Worm (Caenorhabditis elegans): ENCODE data around the gene ZC443.2.

The ZC443.2 gene

DNA sequence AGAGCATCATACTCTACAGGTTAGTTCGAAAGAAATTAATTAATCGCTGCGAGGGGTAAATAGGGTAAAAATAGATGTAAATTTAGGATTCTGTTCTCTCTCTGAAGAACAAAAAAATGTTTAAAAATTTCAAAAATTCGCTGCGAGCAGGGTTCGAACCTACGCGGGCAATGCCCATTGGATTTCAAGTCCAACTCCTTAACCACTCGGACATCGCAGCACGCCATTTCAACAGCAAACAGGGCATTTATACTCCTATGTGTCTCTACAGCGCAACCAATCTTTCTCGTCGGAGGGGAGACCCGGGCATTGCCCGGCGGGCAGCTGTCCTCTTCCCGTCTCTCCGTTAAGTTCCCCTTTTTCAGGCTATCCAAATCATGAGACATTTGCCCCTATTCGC lies 30.7 kb downstream of the ZC443.2 start (continued):
- TF ChIP-seq dpl-1 (GFP tag; optimal IDR thresholded peaks at IDR 0.05): peak; percentile 3 to 44 (median 43)
- TF ChIP-seq snu-23 (GFP tag; optimal IDR thresholded peaks at IDR 0.05): peak; percentile 61

DNA sequence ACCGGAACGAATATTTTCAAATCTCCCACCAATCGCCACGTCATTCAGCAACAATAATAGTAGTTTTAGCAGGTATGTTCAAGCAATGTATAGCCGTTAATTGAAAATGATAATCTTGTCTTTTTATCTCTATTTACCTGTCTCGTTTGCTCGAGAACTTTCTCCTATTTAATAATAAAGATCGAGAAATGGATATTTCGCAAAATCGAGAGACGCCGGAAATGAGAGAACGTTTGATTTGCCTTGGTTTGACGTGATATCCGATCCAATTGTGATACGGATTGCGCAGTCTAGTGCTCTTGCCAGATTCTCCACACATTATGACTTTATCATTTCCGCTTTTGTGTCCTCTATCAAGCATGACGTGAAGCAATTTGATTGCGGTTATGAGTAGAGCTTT lies 37.1 kb downstream of the ZC443.2 start:
- TF ChIP-seq fkh-8 (tag; optimal IDR thresholded peaks at IDR 0.05) (peak; percentile 59), ceh-63 (GFP tag; optimal IDR thresholded peaks at IDR 0.05) (no peak), efl-1 (optimal IDR thresholded peaks at IDR 0.05) (no peak), efl-1 (GFP tag; optimal IDR thresholded peaks at IDR 0.05 in 1 of 2) (peak in 1 of 2 experiments; percentile 86)

DNA sequence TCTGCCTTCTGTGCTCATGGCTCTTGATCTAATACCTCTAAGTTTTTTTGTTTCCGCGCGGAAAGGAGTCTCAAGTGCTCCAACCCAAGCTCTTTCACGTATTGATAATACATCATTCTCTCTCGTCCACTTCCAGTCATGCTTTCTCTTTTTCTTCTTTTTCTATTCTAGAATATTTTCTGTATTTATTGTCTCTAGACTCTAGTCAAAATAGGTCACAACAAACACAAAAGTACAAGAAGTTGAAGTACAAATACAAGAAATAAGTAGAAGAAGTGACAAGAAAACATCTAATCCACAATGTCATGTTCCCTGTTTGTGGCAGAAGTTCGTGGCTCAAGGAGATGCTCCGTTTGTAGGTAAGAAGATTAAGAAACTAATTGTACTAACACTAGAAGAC lies 37.8 kb downstream of the ZC443.2 start, which contains the start of gene ZC455.1:
ZC455.1 (plus strand) TSS at position 301 of the 400 bp plus-strand sequence.
- TF ChIP-seq jun-1 (tag; optimal IDR thresholded peaks at IDR 0.05) (no peak), ceh-90 (tag; optimal IDR thresholded peaks at IDR 0.05) (no peak), fkh-10 (GFP tag; optimal IDR thresholded peaks at IDR 0.05) (no peak), nhr-71 (tag; optimal IDR thresholded peaks at IDR 0.05) (no peak), sox-4 (tag; optimal IDR thresholded peaks at IDR 0.05) (no peak), unc-86 (tag; optimal IDR thresholded peaks at IDR 0.05) (no peak), lin-39 (tag; optimal IDR thresholded peaks at IDR 0.05) (no peak), ceh-8 (GFP tag; optimal IDR thresholded peaks at IDR 0.05) (no peak), efl-1 (optimal IDR thresholded peaks at IDR 0.05) (no peak), efl-1 (GFP tag; optimal IDR thresholded peaks at IDR 0.05 in 1 of 2) (no peak), hpl-2 (GFP tag; optimal IDR thresholded peaks at IDR 0.05) (no peak)

DNA sequence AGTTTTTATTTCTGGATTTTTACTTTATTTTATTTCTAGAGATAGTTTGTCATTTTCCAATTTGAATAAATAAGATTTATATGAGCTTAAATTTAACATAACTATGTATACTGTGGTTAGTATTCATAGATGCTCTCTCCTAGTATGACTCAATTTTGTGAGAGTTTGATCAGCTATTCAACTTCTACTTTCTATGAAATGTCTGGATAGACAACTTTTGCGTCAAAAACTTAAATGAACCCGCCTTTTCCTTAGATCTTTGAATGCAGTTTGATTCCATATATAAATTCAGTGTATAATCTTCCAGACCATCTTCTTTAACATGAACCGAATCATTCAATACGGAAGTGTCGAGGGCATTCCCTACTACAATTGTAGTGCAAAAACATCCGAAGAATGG lies 42.0 kb downstream of the ZC443.2 start, which contains the start of gene srt-43:
srt-43 (plus strand) TSS at position 301 of the 400 bp plus-strand sequence.
- TF ChIP-seq nhr-28 (tag; optimal IDR thresholded peaks at IDR 0.05): no peak
- no peak for TF ChIP-seq tlp-1 (tag; optimal IDR thresholded peaks at IDR 0.05)
- TF ChIP-seq unc-30 (tag; optimal IDR thresholded peaks at IDR 0.05): no peak
- TF ChIP-seq sup-37 (GFP tag; optimal IDR thresholded peaks at IDR 0.05): no peak
- TF ChIP-seq aha-1 (tag; optimal IDR thresholded peaks at IDR 0.05): no peak
- no peak for TF ChIP-seq mep-1 (tag; optimal IDR thresholded peaks at IDR 0.05)
- TF ChIP-seq sptf-1 (tag; optimal IDR thresholded peaks at IDR 0.05): no peak
- no peak for TF ChIP-seq fkh-10 (GFP tag; optimal IDR thresholded peaks at IDR 0.05)
- no peak for TF ChIP-seq mdl-1 (tag; optimal IDR thresholded peaks at IDR 0.05)
- no peak for TF ChIP-seq lin-39 (tag; optimal IDR thresholded peaks at IDR 0.05)
- no peak for TF ChIP-seq nhr-20 (tag; optimal IDR thresholded peaks at IDR 0.05)

DNA sequence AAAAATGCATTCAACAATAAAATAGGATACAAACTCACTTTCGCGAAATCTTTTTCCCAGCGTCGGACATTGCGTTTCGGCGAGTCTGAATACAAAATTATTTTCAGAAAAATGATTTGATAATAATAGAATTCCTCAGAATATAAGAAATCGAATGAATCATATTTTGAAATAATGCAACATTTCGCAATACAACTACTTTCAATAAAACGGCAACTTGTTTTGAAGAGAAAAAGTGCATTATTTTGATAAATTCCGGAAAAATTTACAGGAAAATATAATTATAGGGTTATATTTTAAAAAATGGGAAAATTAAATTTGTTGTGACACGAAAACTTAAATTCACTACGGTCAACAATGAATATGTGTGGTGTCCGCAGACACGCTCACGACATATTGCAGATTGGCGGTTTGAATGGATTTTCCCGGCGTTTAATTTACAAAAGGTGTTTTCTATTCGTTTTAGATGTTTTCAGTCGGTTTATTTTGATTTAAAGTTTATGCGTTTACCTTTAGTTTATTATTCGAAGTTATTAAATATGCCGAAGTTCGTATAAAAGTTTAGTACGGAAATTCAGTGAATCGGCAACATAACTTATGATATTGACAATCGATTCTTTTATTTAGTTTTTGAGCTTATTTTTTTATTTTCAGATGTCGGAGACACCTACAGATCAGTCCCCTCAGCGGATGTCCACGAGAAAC lies 47.5 kb downstream of the ZC443.2 start, which contains the start of the genes abcf-1 and scc-3:
abcf-1 (minus strand) TSS at position 85 of the 705 bp plus-strand sequence.
scc-3 (plus strand) TSS at position 655 of the 705 bp plus-strand sequence.
- TF ChIP-seq mep-1 (tag; optimal IDR thresholded peaks at IDR 0.05) (peak; percentile 53), nhr-47 (tag; optimal IDR thresholded peaks at IDR 0.05) (peak; percentile 21), ztf-11 (tag; optimal IDR thresholded peaks at IDR 0.05) (no peak), swsn-7 (tag; optimal IDR thresholded peaks at IDR 0.05) (peak; percentile 32), xbp-1 (tag; optimal IDR thresholded peaks at IDR 0.05) (peak; percentile 40), ztf-4 (tag; optimal IDR thresholded peaks at IDR 0.05) (no peak), nhr-20 (tag; optimal IDR thresholded peaks at IDR 0.05) (peak; percentile 38), C16A3.4 (tag; optimal IDR thresholded peaks at IDR 0.05) (peak; percentile 5), elt-3 (tag; optimal IDR thresholded peaks at IDR 0.05) (peak in 1 of 6 experiments; percentile 37), rnt-1 (tag; optimal IDR thresholded peaks at IDR 0.05) (peak; percentile 25), dsc-1 (tag; optimal IDR thresholded peaks at IDR 0.05) (no peak), nhr-76 (tag; optimal IDR thresholded peaks at IDR 0.05) (no peak), skn-1 (tag; optimal IDR thresholded peaks at IDR 0.05) (peak; percentile 51), F16B12.6 (tag; optimal IDR thresholded peaks at IDR 0.05) (peak; percentile 84), nhr-237 (tag; optimal IDR thresholded peaks at IDR 0.05) (no peak), efl-1 (optimal IDR thresholded peaks at IDR 0.05) (peak; percentile 25 to 62), efl-1 (GFP tag; optimal IDR thresholded peaks at IDR 0.05 in 1 of 2) (peak; percentile 66 to 93), dpl-1 (GFP tag; optimal IDR thresholded peaks at IDR 0.05) (peak; percentile 47 to 74 (median 59)), vab-15 (tag; optimal IDR thresholded peaks at IDR 0.05) (no peak), lin-35 (GFP tag; optimal IDR thresholded peaks at IDR 0.05) (peak; percentile 45 to 71), lsy-2 (tag; optimal IDR thresholded peaks at IDR 0.05) (peak; percentile 86 to 98), nhr-12 (tag; optimal IDR thresholded peaks at IDR 0.05) (no peak), unc-130 (tag; optimal IDR thresholded peaks at IDR 0.05) (peak; percentile 6)

Measured in whole organism, L1 larva.